Worm (Caenorhabditis elegans): ENCODE results near the gene dpy-9.
A peak's percentile ranks its signal among the peaks of the same experiment; 100 is the strongest.

The dpy-9 gene

DNA sequence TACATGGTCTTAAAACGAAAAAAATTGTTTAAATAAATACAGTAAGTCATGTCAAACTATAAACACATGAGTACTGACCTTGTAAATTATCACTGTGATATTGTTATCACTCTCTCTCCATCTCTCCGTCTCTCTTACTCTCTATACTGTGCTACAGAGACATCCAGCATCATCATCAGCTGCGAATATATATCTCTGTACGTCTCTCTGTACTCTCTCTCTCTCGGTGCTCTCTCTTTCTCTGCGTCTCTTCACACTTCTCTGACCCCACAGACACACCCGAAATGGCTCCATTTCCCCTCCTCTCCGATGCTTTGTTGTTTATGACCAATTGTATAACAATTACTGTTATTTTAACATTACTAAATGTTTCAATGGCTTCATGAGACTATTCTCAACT, 48.4 kb downstream of the dpy-9 start (continued):
- no peak for TF ChIP-seq C38D4.7 (GFP tag; optimal IDR thresholded peaks at IDR 0.05)
- no peak for TF ChIP-seq nhr-232 (tag; optimal IDR thresholded peaks at IDR 0.05)
- TF ChIP-seq ceh-45 (GFP tag; IDR thresholded peaks at IDR 0.05) = no peak
- TF ChIP-seq ceh-31 (tag; optimal IDR thresholded peaks at IDR 0.05) = peak; percentile 33
- TF ChIP-seq tbx-7 (tag; optimal IDR thresholded peaks at IDR 0.05) = no peak

DNA sequence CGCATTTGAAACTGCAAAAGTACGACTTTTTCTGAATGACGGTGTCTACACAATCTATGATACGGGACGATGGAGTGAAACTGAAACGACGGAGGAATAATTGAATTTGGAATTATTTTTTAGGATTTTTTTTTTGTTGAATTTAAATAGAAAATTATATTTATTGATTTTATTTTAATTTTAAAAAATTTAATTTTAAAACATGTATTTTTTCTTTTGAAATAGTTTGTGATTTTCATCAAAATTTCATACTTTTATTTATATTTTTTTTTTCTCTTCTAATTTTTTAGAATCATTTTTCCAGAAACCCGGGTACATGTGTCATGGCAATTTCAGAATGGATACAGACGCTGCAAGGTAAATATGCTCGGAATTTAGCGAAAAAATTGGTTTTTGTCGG, 51.1 kb downstream of the dpy-9 start, which contains the start of gene Y38C1AA.1:
Gene Y38C1AA.1, plus strand, starts transcription at position 301 of the 400 bp plus-strand sequence.
- TF ChIP-seq hlh-15 (tag; optimal IDR thresholded peaks at IDR 0.05) (no peak), lim-6 (tag; optimal IDR thresholded peaks at IDR 0.05) (no peak), ceh-31 (tag; optimal IDR thresholded peaks at IDR 0.05) (no peak), K02D7.2 (tag; optimal IDR thresholded peaks at IDR 0.05) (no peak), odd-2 (tag; optimal IDR thresholded peaks at IDR 0.05) (no peak), ahr-1 (tag; optimal IDR thresholded peaks at IDR 0.05) (no peak), unc-55 (GFP tag; optimal IDR thresholded peaks at IDR 0.05) (no peak), mec-3 (tag; optimal IDR thresholded peaks at IDR 0.05; ENCODE audit: borderline replicate concordance) (no peak), pag-3 (tag; optimal IDR thresholded peaks at IDR 0.05; ENCODE audit: borderline replicate concordance) (no peak), fkh-10 (GFP tag; optimal IDR thresholded peaks at IDR 0.05) (no peak), hlh-13 (GFP tag; optimal IDR thresholded peaks at IDR 0.05) (no peak), Y22D7AL.16 (tag; optimal IDR thresholded peaks at IDR 0.05) (no peak), unc-86 (tag; optimal IDR thresholded peaks at IDR 0.05) (no peak), ztf-16 (tag; optimal IDR thresholded peaks at IDR 0.05) (no peak), dve-1 (tag; optimal IDR thresholded peaks at IDR 0.05) (no peak), pha-4 (tag; optimal IDR thresholded peaks at IDR 0.05) (no peak), gmeb-2 (tag; optimal IDR thresholded peaks at IDR 0.05) (no peak), ttx-3 (tag; optimal IDR thresholded peaks at IDR 0.05) (no peak)

Measured in whole organism, late embryonic.